Fruit fly (Drosophila melanogaster) whole organism, embryonic: ENCODE data around the gene RpS9.

Experiments used
- Awh ChIP-seq: fragments of 200-800 bp; sonication (Bioruptor generic); IDR thresholded peaks from 2 replicates; pipeline ENCODE4, ENCODE4 v1.3.6; 2022; ENCODE audit warnings: missing biosample characterization, missing genetic modification characterization
- Bgb ChIP-seq: fragments of 200-800 bp; sonication (Bioruptor generic); IDR thresholded peaks from 2 replicates; pipeline ENCODE4 v1.3.6; 2022; ENCODE audit warnings: missing biosample characterization, missing genetic modification characterization; ENCODE audit not compliant: partially characterized antibody
- BtbVII ChIP-seq: fragments of 200-800 bp; sonication (Bioruptor generic); optimal IDR thresholded peaks from 3 replicates; lab custom pipeline; 2017; ENCODE audit warnings: missing biosample characterization, mild to moderate bottlenecking, missing genetic modification characterization
- CG10321 ChIP-seq: fragments of 200-800 bp; sonication (Bioruptor generic); IDR thresholded peaks from 2 replicates; pipeline ENCODE4 v1.3.6; 2022; ENCODE audit warnings: missing biosample characterization, missing genetic modification characterization
- CG11696 ChIP-seq: fragments of 200-800 bp; sonication (Bioruptor generic); IDR thresholded peaks from 2 replicates; pipeline ENCODE4 v1.3.6; 2022; ENCODE audit warnings: missing biosample characterization, missing genetic modification characterization
- CG16779 ChIP-seq: fragments of 200-800 bp; sonication (Bioruptor generic); IDR thresholded peaks from 2 replicates; pipeline ENCODE4 v1.3.6; 2022; ENCODE audit warnings: missing biosample characterization, missing genetic modification characterization
- CG1792 ChIP-seq: fragments of 200-800 bp; sonication (Bioruptor generic); optimal IDR thresholded peaks from 2 replicates; lab custom pipeline; 2016; ENCODE audit warnings: missing biosample characterization, missing genetic modification characterization
- CG18262 ChIP-seq: fragments of 200-800 bp; optimal IDR thresholded peaks from 3 replicates; lab custom pipeline; 2019; ENCODE audit warnings: missing biosample characterization, mild to moderate bottlenecking, missing genetic modification characterization, moderate library complexity
- CG2202 ChIP-seq: fragments of 200-800 bp; sonication (Bioruptor generic); optimal IDR thresholded peaks from 2 replicates; lab custom pipeline; 2018; ENCODE audit warnings: missing biosample characterization, mild to moderate bottlenecking, missing genetic modification characterization
- CG31224 ChIP-seq: fragments of 200-800 bp; sonication (Bioruptor generic); IDR thresholded peaks from 2 replicates; pipeline ENCODE4 v1.3.6; 2022; ENCODE audit warnings: missing biosample characterization, missing genetic modification characterization
- CG31365 ChIP-seq: fragments of 200-800 bp; sonication (Bioruptor generic); optimal IDR thresholded peaks from 2 replicates; lab custom pipeline; 2018; ENCODE audit warnings: missing biosample characterization, mild to moderate bottlenecking, missing genetic modification characterization
- CG4328 ChIP-seq: fragments of 200-800 bp; sonication (Bioruptor generic); optimal IDR thresholded peaks from 3 replicates; lab custom pipeline; 2017; ENCODE audit warnings: missing biosample characterization, missing genetic modification reagents, missing genetic modification characterization
- CG5180 ChIP-seq: fragments of 200-800 bp; sonication (Bioruptor generic); optimal IDR thresholded peaks from 3 replicates; lab custom pipeline; 2017; ENCODE audit warnings: missing biosample characterization, missing genetic modification characterization, mild to moderate bottlenecking, moderate library complexity, missing genetic modification reagents
- CG6765 ChIP-seq: fragments of 200-800 bp; sonication (Bioruptor generic); optimal IDR thresholded peaks from 3 replicates; lab custom pipeline; 2017; ENCODE audit warnings: missing biosample characterization, mild to moderate bottlenecking, missing genetic modification characterization
- CG7839 ChIP-seq: fragments of 200-800 bp; sonication (Bioruptor generic); optimal IDR thresholded peaks from 3 replicates; lab custom pipeline; 2018; ENCODE audit warnings: missing biosample characterization, mild to moderate bottlenecking, missing genetic modification characterization, moderate library complexity
- CG7987 ChIP-seq: fragments of 200-800 bp; sonication (Bioruptor generic); optimal IDR thresholded peaks from 2 replicates; lab custom pipeline; 2018; ENCODE audit warnings: missing biosample characterization, mild to moderate bottlenecking, missing genetic modification characterization, moderate library complexity
- CG8924 ChIP-seq: fragments of 200-800 bp; optimal IDR thresholded peaks from 3 replicates; lab custom pipeline; 2019; ENCODE audit warnings: missing biosample characterization, mild to moderate bottlenecking, missing genetic modification characterization, moderate library complexity
- CG9727 ChIP-seq: fragments of 200-800 bp; sonication (Bioruptor generic); optimal IDR thresholded peaks from 3 replicates; lab custom pipeline; 2017; ENCODE audit warnings: missing biosample characterization, mild to moderate bottlenecking, missing genetic modification characterization
- Chrac-16 ChIP-seq: fragments of 200-800 bp; sonication (Bioruptor generic); optimal IDR thresholded peaks from 3 replicates; lab custom pipeline; 2016; ENCODE audit warnings: missing biosample characterization, missing genetic modification characterization
- Max ChIP-seq: fragments of 200-800 bp; sonication (Bioruptor generic); optimal IDR thresholded peaks from 2 replicates; lab custom pipeline; 2016; ENCODE audit warnings: missing biosample characterization, mild to moderate bottlenecking, missing genetic modification characterization
- Mrtf ChIP-seq: fragments of 200-800 bp; sonication (Bioruptor generic); IDR thresholded peaks from 3 replicates; pipeline ENCODE4 v1.3.6; 2022; ENCODE audit warnings: missing biosample characterization, missing genetic modification characterization
- NK7.1 ChIP-seq: fragments of 200-800 bp; sonication (Bioruptor generic); optimal IDR thresholded peaks from 3 replicates; lab custom pipeline; 2016; ENCODE audit warnings: missing biosample characterization, missing genetic modification characterization
- Oaz ChIP-seq: fragments of 200-800 bp; sonication (Bioruptor generic); IDR thresholded peaks from 2 replicates; pipeline ENCODE4 v1.3.6; 2022; ENCODE audit warnings: missing biosample characterization, missing genetic modification characterization
- Oli ChIP-seq: fragments of 200-800 bp; sonication (Bioruptor generic); optimal IDR thresholded peaks from 2 replicates; lab custom pipeline; 2018; ENCODE audit warnings: missing biosample characterization, mild to moderate bottlenecking, missing genetic modification characterization, moderate library complexity
- Optix ChIP-seq: fragments of 200-800 bp; sonication (Bioruptor generic); IDR thresholded peaks from 3 replicates; pipeline ENCODE4 v1.3.6; 2022; ENCODE audit warnings: missing biosample characterization, missing genetic modification characterization
- Rfx ChIP-seq: fragments of 200-800 bp; sonication (Bioruptor generic); IDR thresholded peaks from 2 replicates; pipeline ENCODE4 v1.3.6; 2022; ENCODE audit warnings: missing biosample characterization, missing genetic modification characterization
- Rx ChIP-seq: fragments of 200-800 bp; sonication (Bioruptor generic); IDR thresholded peaks from 2 replicates; pipeline ENCODE4 v1.3.6; 2022; ENCODE audit warnings: missing biosample characterization, missing genetic modification characterization
- Sry-δ ChIP-seq: fragments of 200-800 bp; sonication (Bioruptor generic); optimal IDR thresholded peaks from 2 replicates; lab custom pipeline; 2016; ENCODE audit warnings: missing biosample characterization, missing genetic modification characterization
- YL-1 ChIP-seq: fragments of 200-800 bp; sonication (Bioruptor generic); optimal IDR thresholded peaks from 3 replicates; lab custom pipeline; 2017; ENCODE audit warnings: missing biosample characterization, mild to moderate bottlenecking, missing genetic modification characterization
- amos ChIP-seq: fragments of 200-800 bp; sonication (Bioruptor generic); IDR thresholded peaks from 2 replicates; pipeline ENCODE4 v1.3.6; 2022; ENCODE audit warnings: missing biosample characterization, missing genetic modification characterization; ENCODE audit not compliant: partially characterized antibody
- bab2 ChIP-seq: fragments of 200-800 bp; sonication (Bioruptor generic); optimal IDR thresholded peaks from 2 replicates; lab custom pipeline; 2016; ENCODE audit warnings: missing biosample characterization, missing genetic modification characterization
- bowl ChIP-seq: fragments of 200-800 bp; sonication (Bioruptor generic); IDR thresholded peaks from 2 replicates; pipeline ENCODE4 v1.3.6; 2022; ENCODE audit warnings: missing biosample characterization, missing genetic modification characterization
- caup ChIP-seq: fragments of 200-800 bp; sonication (Bioruptor generic); optimal IDR thresholded peaks from 3 replicates; lab custom pipeline; 2017; ENCODE audit warnings: missing biosample characterization, mild to moderate bottlenecking, missing genetic modification characterization, moderate library complexity; ENCODE audit not compliant: severe bottlenecking
- chm ChIP-seq: fragments of 200-800 bp; sonication (Bioruptor generic); IDR thresholded peaks from 2 replicates; pipeline ENCODE4 v1.3.6; 2022; ENCODE audit warnings: missing biosample characterization, missing genetic modification characterization
- crp ChIP-seq, 2 experiments: fragments of 200-800 bp; sonication (Bioruptor generic); optimal IDR thresholded peaks; 2 replicates in 1 of 2; 3 replicates in 1 of 2; lab custom pipeline; 2017; ENCODE audit warnings: missing biosample characterization in 2 of 2, missing genetic modification characterization in 2 of 2, mild to moderate bottlenecking in 1 of 2, moderate library complexity in 1 of 2
- dmrt99B ChIP-seq: fragments of 200-800 bp; sonication (Bioruptor generic); optimal IDR thresholded peaks from 2 replicates; lab custom pipeline; 2018; ENCODE audit warnings: missing biosample characterization, mild to moderate bottlenecking, missing genetic modification characterization, moderate library complexity
- gt ChIP-seq: fragments of 200-800 bp; sonication (Bioruptor generic); IDR thresholded peaks from 2 replicates; pipeline ENCODE4 v1.3.6; 2022; ENCODE audit warnings: missing biosample characterization, missing genetic modification characterization
- hkb ChIP-seq, 2 experiments: fragments of 200-800 bp in 1 of 2; fragments of >200 bp in 1 of 2; sonication (Bioruptor generic) in 1 of 2; IDR thresholded peaks in 1 of 2; optimal IDR thresholded peaks in 1 of 2; 2 replicates each; pipeline versions ENCODE4 v1.3.6 to Lab custom; 2017 to 2022; ENCODE audit warnings: missing biosample characterization in 1 of 2, missing genetic modification characterization in 1 of 2
- jumu ChIP-seq: fragments of 200-800 bp; sonication (Bioruptor generic); optimal IDR thresholded peaks from 3 replicates; lab custom pipeline; 2016; ENCODE audit warnings: missing biosample characterization, missing genetic modification characterization
- lab ChIP-seq: fragments of 200-800 bp; sonication (Bioruptor generic); optimal IDR thresholded peaks from 3 replicates; lab custom pipeline; 2017; ENCODE audit warnings: missing biosample characterization, missing genetic modification characterization, mild to moderate bottlenecking, moderate library complexity, missing genetic modification reagents
- lbe ChIP-seq: fragments of 200-800 bp; sonication (Bioruptor generic); optimal IDR thresholded peaks from 2 replicates; lab custom pipeline; 2016; ENCODE audit warnings: missing biosample characterization, mild to moderate bottlenecking, missing genetic modification characterization
- onecut ChIP-seq: fragments of 200-800 bp; sonication (Bioruptor generic); IDR thresholded peaks from 2 replicates; pipeline ENCODE4 v1.3.6; 2022; ENCODE audit warnings: missing biosample characterization, missing genetic modification characterization
- p53 ChIP-seq: fragments of 200-800 bp; sonication (Bioruptor generic); optimal IDR thresholded peaks from 2 replicates; lab custom pipeline; 2016; ENCODE audit warnings: missing biosample characterization, missing genetic modification characterization
- pzg ChIP-seq: fragments of 200-800 bp; sonication (Bioruptor generic); optimal IDR thresholded peaks from 3 replicates; lab custom pipeline; 2018; ENCODE audit warnings: missing biosample characterization, mild to moderate bottlenecking, missing genetic modification characterization, moderate library complexity
- sc ChIP-seq, 3 experiments: fragments of >200 bp in 2 of 3; fragments of 200-800 bp in 1 of 3; sonication (Bioruptor generic) in 1 of 3; optimal IDR thresholded peaks; 2 replicates in 2 of 3; 3 replicates in 1 of 3; lab custom pipeline; 2017; ENCODE audit warnings: mild to moderate bottlenecking in 1 of 3, missing biosample characterization in 1 of 3, missing genetic modification characterization in 1 of 3, missing genetic modification reagents in 1 of 3
- tap ChIP-seq: fragments of 200-800 bp; optimal IDR thresholded peaks from 3 replicates; lab custom pipeline; 2019; ENCODE audit warnings: missing biosample characterization, mild to moderate bottlenecking, missing genetic modification characterization, moderate library complexity
- vfl ChIP-seq: fragments of 200-800 bp; sonication (Bioruptor generic); optimal IDR thresholded peaks from 2 replicates; lab custom pipeline; 2016; ENCODE audit warnings: missing biosample characterization, missing genetic modification characterization
- vvl ChIP-seq: fragments of 200-800 bp; sonication (Bioruptor generic); IDR thresholded peaks from 2 replicates; pipeline ENCODE4 v1.3.6; 2022; ENCODE audit warnings: missing biosample characterization, missing genetic modification characterization

Gene RpS9

DNA sequence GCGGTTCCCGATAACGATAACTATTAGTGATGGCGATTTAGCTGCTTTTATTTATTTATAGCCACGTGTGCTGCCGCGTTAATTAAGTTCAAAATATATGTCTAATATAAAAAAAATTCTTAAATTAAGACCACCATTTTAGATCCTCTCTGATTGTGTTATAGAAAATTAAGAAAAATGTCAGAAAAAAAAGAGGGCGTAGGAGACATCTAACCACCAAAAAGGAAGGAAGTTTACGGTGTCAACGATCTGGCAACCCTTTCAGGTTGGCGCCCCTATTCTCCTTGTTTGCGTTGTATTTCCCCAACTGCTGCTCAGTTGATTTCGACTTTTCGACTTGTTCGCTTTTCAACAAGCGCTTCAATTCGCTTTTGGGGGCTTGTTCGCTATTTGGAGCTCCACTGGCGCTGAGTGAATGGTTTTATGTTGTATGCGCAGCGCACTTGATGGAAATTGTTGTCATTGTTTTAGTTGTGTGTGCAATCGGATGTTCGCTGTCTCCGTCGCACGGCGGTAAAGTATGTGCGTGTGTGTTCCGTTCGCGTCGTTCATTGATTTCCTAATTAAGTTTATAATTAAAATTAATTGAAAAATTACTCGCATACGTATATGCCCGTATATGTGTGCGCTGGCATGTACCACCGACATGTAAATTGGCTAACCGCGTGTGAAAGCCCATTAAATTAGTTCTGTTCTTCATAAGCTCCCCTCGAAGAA is 50.4 kb downstream of the RpS9 start, which contains the start of the genes CG3434 and CG44838 (continued):
- TF ChIP-seq tap (tag; lab: Kevin White, UChicago) (peak; percentile 36), chm (GFP tag; lab: Robert Waterston, UW) (no peak), Bgb (GFP tag; lab: Robert Waterston, UW) (peak; percentile 35; the same call in 1 of the 2 replicates), CG18262 (tag; lab: Kevin White, UChicago) (peak; percentile 80), onecut (GFP tag; lab: Robert Waterston, UW) (peak; percentile 51), NK7.1 (peak; percentile 51), CG11696 (GFP tag; lab: Robert Waterston, UW) (peak; percentile 38), CG5180 (GFP tag; lab: Kevin White, UChicago) (peak; percentile 87), Rfx (GFP tag; lab: Robert Waterston, UW) (peak; percentile 85), lbe (GFP tag; lab: Kevin White, UChicago) (peak; percentile 47), bab2 (GFP tag; lab: Kevin White, UChicago) (peak; percentile 76), Oli (tag; lab: Kevin White, UChicago) (peak; percentile 73), pzg (GFP tag; lab: Kevin White, UChicago) (peak; percentile 48), CG4328 (GFP tag; lab: Kevin White, UChicago) (peak; percentile 72), CG7839 (peak; percentile 82), Chrac-16 (GFP tag; lab: Kevin White, UChicago) (peak; percentile 84), amos (GFP tag; lab: Robert Waterston, UW) (no peak; the same call in 1 of the 2 replicates), CG31365 (tag; lab: Kevin White, UChicago) (no peak), hkb (optimal IDR thresholded peaks at IDR 0.05; lab: Kevin White, UChicago) (no peak), hkb (GFP tag; IDR thresholded peaks at IDR 0.05; lab: Robert Waterston, UW) (peak; percentile 80), sc (optimal IDR thresholded peaks at IDR 0.05; lab: Kevin White, UChicago) (no peak), sc (GFP tag; optimal IDR thresholded peaks at IDR 0.05; lab: Kevin White, UChicago) (peak; percentile 70), CG8924 (peak; percentile 89), vfl (peak; percentile 68), Max (GFP tag; lab: Kevin White, UChicago) (peak; percentile 88), YL-1 (GFP tag; lab: Kevin White, UChicago) (peak; percentile 58), Rx (peak; percentile 53; the same call in 1 of the 2 replicates), CG16779 (no peak), CG10321 (GFP tag; lab: Robert Waterston, UW) (no peak), Mrtf (GFP tag; lab: Robert Waterston, UW) (peak; percentile 68; the same call in 2 of the 3 replicates), gt (no peak), vvl (GFP tag; lab: Robert Waterston, UW) (peak; percentile 88), Sry-δ (GFP tag; lab: Kevin White, UChicago) (peak; percentile 61), Awh (GFP tag; lab: Robert Waterston, UW) (peak; percentile 67; the same call in 1 of the 2 replicates), CG9727 (GFP tag; lab: Kevin White, UChicago) (peak; percentile 86), CG31224 (GFP tag; lab: Robert Waterston, UW) (no peak; the same call in 1 of the 2 replicates), p53 (GFP tag; lab: Kevin White, UChicago) (peak; percentile 39), Oaz (GFP tag; lab: Robert Waterston, UW) (no peak), CG7987 (peak; percentile 41), crp (GFP tag; optimal IDR thresholded peaks at IDR 0.05; lab: Kevin White, UChicago) (peak in 1 of 2 experiments; percentile 55), CG1792 (GFP tag; lab: Kevin White, UChicago) (peak; percentile 67), CG2202 (peak; percentile 58), CG6765 (GFP tag; lab: Kevin White, UChicago) (peak; percentile 76), dmrt99B (tag; lab: Kevin White, UChicago) (peak; percentile 74), lab (GFP tag; lab: Kevin White, UChicago) (peak; percentile 85), BtbVII (GFP tag; lab: Kevin White, UChicago) (peak; percentile 81), caup (GFP tag; lab: Kevin White, UChicago) (peak; percentile 83), bowl (GFP tag; lab: Robert Waterston, UW) (no peak), jumu (peak; percentile 73), Optix (peak; percentile 59; the same call in 2 of the 3 replicates)
